Worm (Caenorhabditis elegans) whole organism, early embryonic: ENCODE results near the gene B0285.6.

Source experiments
- B0310.2 ChIP-seq: sonication (generic microtip); optimal IDR thresholded peaks from 2 replicates; lab custom pipeline; 2016; ENCODE audit warnings: mild to moderate bottlenecking, missing genetic modification characterization, missing compliant biosample characterization
- F13C5.2 ChIP-seq: sonication (generic microtip); optimal IDR thresholded peaks from 2 replicates; lab custom pipeline; 2017; ENCODE audit warnings: mild to moderate bottlenecking, missing genetic modification characterization, inconsistent platforms, missing compliant biosample characterization
- aly-1 ChIP-seq: sonication (generic microtip); optimal IDR thresholded peaks from 2 replicates; lab custom pipeline; 2016; ENCODE audit warnings: missing genetic modification characterization, missing compliant biosample characterization
- ama-1 ChIP-seq: fragments of 150-350 bp; optimal IDR thresholded peaks from 2 replicates; lab custom pipeline; 2014
- ceh-13 ChIP-seq: fragments of 200-800 bp; sonication (Bioruptor generic); optimal IDR thresholded peaks from 2 replicates; lab custom pipeline; 2018; ENCODE audit warnings: mild to moderate bottlenecking, missing genetic modification characterization, missing compliant biosample characterization
- ceh-36 ChIP-seq: sonication (generic microtip); optimal IDR thresholded peaks from 2 replicates; lab custom pipeline; 2016; ENCODE audit warnings: missing genetic modification characterization, inconsistent platforms, missing compliant biosample characterization
- ets-7 ChIP-seq: sonication (generic microtip); optimal IDR thresholded peaks from 2 replicates; lab custom pipeline; 2016; ENCODE audit warnings: missing genotype, missing genetic modification characterization, missing compliant biosample characterization
- flt-1 ChIP-seq: fragments of 200-800 bp; sonication (Bioruptor generic); IDR thresholded peaks from 2 replicates; pipeline ENCODE4 v1.3.6; 2022; ENCODE audit warnings: missing genetic modification characterization, missing compliant biosample characterization
- hmbx-1 ChIP-seq: sonication (generic microtip); optimal IDR thresholded peaks from 2 replicates; lab custom pipeline; 2016; ENCODE audit warnings: mild to moderate bottlenecking, missing genetic modification characterization, missing compliant biosample characterization
- hmg-4 ChIP-seq: fragments of 200-800 bp; sonication (Bioruptor generic); optimal IDR thresholded peaks from 2 replicates; lab custom pipeline; 2018; ENCODE audit warnings: mild to moderate bottlenecking, missing genetic modification characterization, missing compliant biosample characterization
- hnd-1 ChIP-seq: sonication (generic microtip); optimal IDR thresholded peaks from 2 replicates; lab custom pipeline; 2016; ENCODE audit warnings: missing genetic modification characterization, missing compliant biosample characterization
- pes-1 ChIP-seq: fragments of 200-800 bp; sonication (Bioruptor generic); IDR thresholded peaks from 2 replicates; pipeline ENCODE4 v1.3.6; 2022; ENCODE audit warnings: missing genetic modification reagents, missing genetic modification characterization, missing compliant biosample characterization
- scrt-1 ChIP-seq: fragments of 200-800 bp; sonication (Bioruptor generic); IDR thresholded peaks from 2 replicates; pipeline ENCODE4 v1.3.6; 2022; ENCODE audit warnings: missing genetic modification characterization, missing compliant biosample characterization
- sea-1 ChIP-seq: fragments of 200-800 bp; sonication (Bioruptor generic); conservative IDR thresholded peaks from 2 replicates; pipeline ENCODE4 v1.3.6; 2022; ENCODE audit warnings: missing genetic modification characterization, missing compliant biosample characterization
- tbx-11 ChIP-seq: fragments of 200-800 bp; sonication (Bioruptor generic); IDR thresholded peaks from 2 replicates; pipeline ENCODE4 v1.3.6; 2022; ENCODE audit warnings: missing genetic modification characterization, missing compliant biosample characterization
- tbx-37 ChIP-seq: fragments of 200-800 bp; sonication (Bioruptor generic); conservative IDR thresholded peaks from 2 replicates; pipeline ENCODE4 v1.3.6; 2022; ENCODE audit warnings: missing genetic modification reagents, missing genetic modification characterization, missing compliant biosample characterization
- tra-4 ChIP-seq: sonication (generic microtip); optimal IDR thresholded peaks from 2 replicates; lab custom pipeline; 2017; ENCODE audit warnings: missing genetic modification characterization, missing compliant biosample characterization

The B0285.6 gene

ce11 chrIII:4349799-4350198 is at the start of gene B0285.6:
Gene B0285.6 (plus strand): TSS chrIII:4350099.
- TF ChIP-seq ets-7 (no peak), hmbx-1 (tag; lab: Kevin White, UChicago) (no peak), tbx-11 (GFP tag; lab: Robert Waterston, UW) (no peak), pes-1 (GFP tag; lab: Robert Waterston, UW) (no peak), aly-1 (tag; lab: Kevin White, UChicago) (no peak), flt-1 (no peak)

DNA sequence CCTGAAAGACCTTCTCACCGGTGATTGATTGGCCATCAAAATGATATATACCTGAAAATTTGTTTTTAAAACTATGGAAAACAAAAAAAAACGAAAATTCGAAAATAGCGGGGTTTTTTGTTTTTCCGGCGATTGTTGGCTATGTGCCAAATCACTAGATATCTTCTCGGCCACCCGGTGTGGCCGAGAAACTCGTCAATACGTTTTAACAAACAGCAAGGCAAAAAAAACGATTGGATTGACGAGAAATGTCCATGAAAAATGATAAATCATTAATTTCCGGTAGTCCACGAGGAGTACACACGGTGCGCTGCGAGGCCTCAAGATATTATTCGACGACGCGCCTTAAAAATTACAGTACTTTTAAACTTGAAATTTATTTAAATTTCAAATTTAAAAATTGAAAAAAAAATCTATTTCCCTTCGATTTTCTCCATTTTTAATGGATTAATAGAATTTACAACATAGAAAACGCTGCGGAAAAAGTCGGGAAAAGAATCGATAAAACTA is 48.9 kb upstream of the B0285.6 start, which contains the start of gene R10E4.11:
TSS of gene R10E4.11 (minus strand) at position 51 of the 510 bp plus-strand sequence.
- no peak for TF ChIP-seq B0310.2 (tag; lab: Kevin White, UChicago)
- no peak for TF ChIP-seq pes-1 (GFP tag; lab: Robert Waterston, UW)
- TF ChIP-seq tbx-11 (GFP tag; lab: Robert Waterston, UW), result no peak
- TF ChIP-seq hnd-1 (tag; lab: Kevin White, UChicago), result no peak
- TF ChIP-seq ama-1 (lab: Kevin White, UChicago), result no peak
- no peak for TF ChIP-seq ceh-36 (tag; lab: Kevin White, UChicago)
- TF ChIP-seq sea-1 (GFP tag; lab: Robert Waterston, UW), result no peak
- no peak for TF ChIP-seq scrt-1 (GFP tag; lab: Robert Waterston, UW)
- no peak for TF ChIP-seq flt-1
- no peak for TF ChIP-seq hmbx-1 (tag; lab: Kevin White, UChicago)
- TF ChIP-seq ceh-13 (GFP tag; lab: Kevin White, UChicago), result no peak
- no peak for TF ChIP-seq tra-4 (tag; lab: Kevin White, UChicago)
- no peak for TF ChIP-seq F13C5.2 (tag; lab: Kevin White, UChicago)
- TF ChIP-seq tbx-37 (GFP tag; lab: Robert Waterston, UW), result no peak
- no peak for TF ChIP-seq ets-7
- TF ChIP-seq aly-1 (tag; lab: Kevin White, UChicago), result no peak
- no peak for TF ChIP-seq hmg-4

DNA sequence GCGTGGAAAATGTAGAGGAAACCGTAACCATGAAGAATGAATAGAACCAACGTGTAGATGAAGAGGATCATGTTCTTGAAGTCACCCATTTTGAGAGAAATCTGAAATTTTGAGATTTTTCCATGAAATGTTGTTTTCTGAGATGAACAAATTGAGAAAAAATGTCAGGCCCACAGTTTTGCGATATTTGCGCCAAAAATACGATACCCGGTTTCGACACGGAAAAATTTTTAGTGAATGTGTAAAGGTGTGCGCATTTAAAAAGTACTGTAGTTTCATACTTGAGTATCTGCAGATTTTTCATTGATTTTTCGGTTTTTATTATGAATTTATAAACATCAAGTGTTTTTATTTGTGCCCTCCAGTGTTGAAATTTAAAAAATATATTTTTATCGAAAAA is 47.6 kb upstream of the B0285.6 start, which contains the start of gene R10E4.9:
TSS of gene R10E4.9 (minus strand) at position 101 of the 400 bp plus-strand sequence.
- no peak for TF ChIP-seq flt-1
- no peak for TF ChIP-seq ceh-36 (tag; lab: Kevin White, UChicago)
- no peak for TF ChIP-seq pes-1 (GFP tag; lab: Robert Waterston, UW)
- no peak for TF ChIP-seq sea-1 (GFP tag; lab: Robert Waterston, UW)
- TF ChIP-seq ama-1 (lab: Kevin White, UChicago), result no peak
- no peak for TF ChIP-seq hnd-1 (tag; lab: Kevin White, UChicago)
- no peak for TF ChIP-seq B0310.2 (tag; lab: Kevin White, UChicago)

DNA sequence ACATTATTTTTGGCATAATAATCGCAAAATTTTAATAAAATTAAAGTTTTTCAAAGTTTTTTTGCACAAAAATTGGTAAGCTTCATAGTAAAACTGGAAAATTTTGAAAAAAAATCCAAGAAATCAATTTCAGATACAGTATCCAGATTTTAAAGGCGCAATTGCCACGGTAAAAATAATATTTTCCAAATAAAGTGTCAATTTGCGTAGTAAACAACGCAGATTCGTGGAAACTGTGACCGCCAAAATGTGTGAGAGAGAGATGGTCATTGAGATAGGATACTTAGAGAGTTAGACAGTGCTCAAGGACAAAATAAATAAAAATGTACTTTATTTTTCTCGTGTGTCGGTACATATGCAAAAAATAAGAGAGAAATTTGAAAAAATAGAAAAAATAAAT is 47.1 kb upstream of the B0285.6 start:
- TF ChIP-seq ceh-13 (GFP tag; lab: Kevin White, UChicago), result no peak
- TF ChIP-seq ceh-36 (tag; lab: Kevin White, UChicago), result no peak
- no peak for TF ChIP-seq sea-1 (GFP tag; lab: Robert Waterston, UW)
- no peak for TF ChIP-seq ama-1 (lab: Kevin White, UChicago)
- TF ChIP-seq F13C5.2 (tag; lab: Kevin White, UChicago), result no peak
- TF ChIP-seq B0310.2 (tag; lab: Kevin White, UChicago), result no peak
- TF ChIP-seq hmg-4, result no peak
- TF ChIP-seq tra-4 (tag; lab: Kevin White, UChicago), result no peak
- TF ChIP-seq scrt-1 (GFP tag; lab: Robert Waterston, UW), result no peak
- TF ChIP-seq hmbx-1 (tag; lab: Kevin White, UChicago), result no peak

DNA sequence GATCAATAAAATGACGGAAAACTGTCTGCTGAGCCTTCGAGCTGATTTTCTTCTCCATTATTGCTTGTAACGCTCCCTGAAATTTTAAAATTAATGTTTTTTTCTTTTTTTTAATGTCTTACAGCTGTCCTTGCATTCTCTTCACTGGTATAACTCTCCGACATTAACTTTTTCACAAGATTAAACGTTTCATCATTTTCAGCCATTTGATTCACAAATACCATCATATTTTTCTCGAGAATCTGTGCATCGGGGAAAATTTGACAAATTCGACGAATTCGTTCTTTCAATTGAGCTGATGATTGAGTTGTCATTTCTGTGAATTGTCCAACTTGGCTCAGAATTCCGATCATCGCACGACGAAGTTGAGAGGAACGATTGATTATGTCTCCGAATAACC is 40.6 kb upstream of the B0285.6 start:
- TF ChIP-seq scrt-1 (GFP tag; lab: Robert Waterston, UW), result no peak
- no peak for TF ChIP-seq tbx-37 (GFP tag; lab: Robert Waterston, UW)
- TF ChIP-seq sea-1 (GFP tag; lab: Robert Waterston, UW), result no peak
- no peak for TF ChIP-seq tbx-11 (GFP tag; lab: Robert Waterston, UW)
- no peak for TF ChIP-seq ceh-13 (GFP tag; lab: Kevin White, UChicago)
- no peak for TF ChIP-seq hmbx-1 (tag; lab: Kevin White, UChicago)
- no peak for TF ChIP-seq pes-1 (GFP tag; lab: Robert Waterston, UW)
- TF ChIP-seq aly-1 (tag; lab: Kevin White, UChicago), result no peak
- TF ChIP-seq ets-7, result no peak
- TF ChIP-seq hmg-4, result no peak
- no peak for TF ChIP-seq ama-1 (lab: Kevin White, UChicago)
- TF ChIP-seq F13C5.2 (tag; lab: Kevin White, UChicago), result no peak
- TF ChIP-seq B0310.2 (tag; lab: Kevin White, UChicago), result no peak
- TF ChIP-seq hnd-1 (tag; lab: Kevin White, UChicago), result no peak
- no peak for TF ChIP-seq flt-1
- no peak for TF ChIP-seq tra-4 (tag; lab: Kevin White, UChicago)
- no peak for TF ChIP-seq ceh-36 (tag; lab: Kevin White, UChicago)

ce11 chrIII:4313061-4313962 is 36.6 kb upstream of the B0285.6 start, which contains the start of the genes evl-14 and dcn-1:
Gene evl-14 (minus strand): TSS chrIII:4313128.
Gene dcn-1 (plus strand): TSS chrIII:4313912.
- TF ChIP-seq sea-1 (GFP tag; lab: Robert Waterston, UW) (no peak), ceh-13 (GFP tag; lab: Kevin White, UChicago) (no peak), scrt-1 (GFP tag; lab: Robert Waterston, UW) (no peak), hnd-1 (tag; lab: Kevin White, UChicago) (no peak), flt-1 (no peak), tbx-11 (GFP tag; lab: Robert Waterston, UW) (no peak), tbx-37 (GFP tag; lab: Robert Waterston, UW) (no peak), aly-1 (tag; lab: Kevin White, UChicago) (no peak)
